Fruit fly (Drosophila melanogaster): ENCODE data around the gene TotZ.

DNA sequence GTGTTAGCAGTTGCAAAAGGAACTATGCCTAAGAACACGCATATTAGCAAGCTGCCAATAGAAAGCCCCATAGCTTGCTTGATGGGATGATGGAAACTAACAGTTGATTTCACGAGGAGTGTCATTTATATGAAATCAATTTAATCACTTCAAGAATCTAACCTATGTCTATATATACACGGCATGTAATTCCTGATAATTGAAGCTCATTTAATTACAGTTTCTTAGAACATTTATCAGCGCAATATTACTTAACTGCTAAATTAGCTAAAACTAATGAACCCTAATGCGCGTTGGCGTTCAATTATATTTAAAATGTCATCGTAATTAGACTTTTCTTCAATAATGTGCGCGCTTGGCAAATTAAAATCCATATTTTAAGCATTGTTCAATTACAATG is 27.9 kb downstream of the TotZ start, which contains the start of gene TotX:
- TF ChIP-seq Sox102F (GFP tag; optimal IDR thresholded peaks at IDR 0.05): no peak
- no peak for TF ChIP-seq CG16779 (tag; optimal IDR thresholded peaks at IDR 0.05)
- no peak for TF ChIP-seq Gug (GFP tag; IDR thresholded peaks at IDR 0.05)
- no peak for TF ChIP-seq CG6854 (GFP tag; optimal IDR thresholded peaks at IDR 0.05)
- TF ChIP-seq achi (GFP tag; optimal IDR thresholded peaks at IDR 0.05): no peak
- TF ChIP-seq fkh (GFP tag; optimal IDR thresholded peaks at IDR 0.05): no peak
- no peak for TF ChIP-seq topi (GFP tag; optimal IDR thresholded peaks at IDR 0.05)
- no peak for TF ChIP-seq Eip75B (GFP tag; optimal IDR thresholded peaks at IDR 0.05)
- TF ChIP-seq CG11902 (GFP tag; optimal IDR thresholded peaks at IDR 0.05): no peak
- no peak for TF ChIP-seq Eip78C (GFP tag)
- no peak for TF ChIP-seq salr (GFP tag; optimal IDR thresholded peaks at IDR 0.05)
- TF ChIP-seq CG6808 (GFP tag; optimal IDR thresholded peaks at IDR 0.05): no peak
- TF ChIP-seq OdsH (GFP tag; optimal IDR thresholded peaks at IDR 0.05): no peak

Measured in whole organism, prepupa.